Fruit fly (Drosophila melanogaster): ENCODE measurements around the gene CG14933.

Gene CG14933

DNA sequence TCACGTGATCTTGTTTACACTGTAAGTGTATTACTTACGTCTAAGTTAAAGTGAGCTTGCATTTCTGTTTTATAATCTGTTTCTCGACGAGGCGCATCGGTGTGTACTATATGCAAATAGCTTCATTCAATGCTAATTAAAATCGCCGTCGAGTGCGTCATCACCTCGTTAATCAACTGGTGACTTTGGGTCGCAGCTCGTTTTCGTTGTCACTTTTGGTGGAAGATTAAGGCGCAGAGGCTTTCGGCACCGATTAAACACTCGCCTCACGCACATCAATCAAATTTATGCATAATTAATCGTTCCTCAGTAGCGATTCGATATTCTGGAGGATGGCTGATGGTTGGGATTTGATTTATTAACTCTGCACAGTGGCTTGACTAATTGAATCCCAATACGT lies 1.6 kb downstream of the CG14933 start:
- TF ChIP-seq ap (GFP tag; IDR thresholded peaks at IDR 0.05): no peak
- TF ChIP-seq Meics (GFP tag; optimal IDR thresholded peaks at IDR 0.05): peak; percentile 40
- no peak for TF ChIP-seq CG11723 (GFP tag; optimal IDR thresholded peaks at IDR 0.05)
- no peak for TF ChIP-seq gsb (GFP tag; IDR thresholded peaks at IDR 0.05)
- no peak for TF ChIP-seq CG1602 (GFP tag; optimal IDR thresholded peaks at IDR 0.05)
- no peak for TF ChIP-seq sim (GFP tag; IDR thresholded peaks at IDR 0.05)
- no peak for TF ChIP-seq CG15073 (GFP tag; optimal IDR thresholded peaks at IDR 0.05)
- no peak for TF ChIP-seq Chrac-16 (GFP tag; optimal IDR thresholded peaks at IDR 0.05)
- TF ChIP-seq abd-A (tag; optimal IDR thresholded peaks at IDR 0.05): no peak
- no peak for TF ChIP-seq HLH3B (GFP tag; IDR thresholded peaks at IDR 0.05)
- peak; percentile 60 for TF ChIP-seq lab (GFP tag; optimal IDR thresholded peaks at IDR 0.05)
- TF ChIP-seq bigmax (GFP tag; optimal IDR thresholded peaks at IDR 0.05): no peak
- TF ChIP-seq CG34376 (GFP tag; optimal IDR thresholded peaks at IDR 0.05): no peak
- no peak for TF ChIP-seq Hsf (GFP tag; optimal IDR thresholded peaks at IDR 0.05)
- TF ChIP-seq Dll (GFP tag; IDR thresholded peaks at IDR 0.05; ENCODE audit: partially characterized antibody): no peak
- no peak for TF ChIP-seq so (GFP tag; IDR thresholded peaks at IDR 0.05)
- TF ChIP-seq mld (GFP tag; IDR thresholded peaks at IDR 0.05; ENCODE audit: partially characterized antibody): no peak
- TF ChIP-seq Med (GFP tag): peak; percentile 12
- TF ChIP-seq Atf3 (GFP tag; optimal IDR thresholded peaks at IDR 0.05): no peak
- TF ChIP-seq CG17361 (GFP tag; IDR thresholded peaks at IDR 0.05): no peak

DNA sequence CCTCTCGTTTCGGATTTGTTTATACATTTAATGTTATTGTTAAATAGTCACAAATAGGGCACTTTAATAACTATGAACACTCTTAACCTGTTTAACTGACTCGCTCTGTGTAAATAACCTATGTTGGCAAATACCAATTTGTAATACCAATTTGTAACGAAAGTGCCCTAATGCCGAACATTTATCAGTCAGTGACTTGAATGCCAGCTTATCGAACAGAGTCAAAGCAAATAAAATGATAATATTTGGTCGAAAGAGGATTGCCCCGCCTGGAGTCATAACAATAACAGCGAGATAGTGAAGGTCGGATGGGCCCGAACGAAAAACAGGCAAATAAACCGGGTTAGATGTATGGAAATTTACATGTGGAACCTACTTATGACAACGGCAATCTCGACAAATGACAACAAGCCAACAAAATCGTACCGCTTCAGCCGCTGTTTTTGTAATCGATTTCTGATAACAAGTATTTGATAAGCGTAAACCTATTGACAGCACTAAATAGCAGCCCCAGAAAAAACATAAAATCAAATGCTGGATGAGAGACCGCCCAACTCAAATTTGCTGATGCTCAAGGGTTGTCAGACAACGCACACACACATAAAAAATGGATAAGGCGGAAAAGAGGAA lies 2.6 kb downstream of the CG14933 start:
- TF ChIP-seq CG12942 (GFP tag; optimal IDR thresholded peaks at IDR 0.05): no peak
- TF ChIP-seq lola (GFP tag; optimal IDR thresholded peaks at IDR 0.05): no peak
- TF ChIP-seq onecut (GFP tag; IDR thresholded peaks at IDR 0.05): no peak
- peak; percentile 38 for TF ChIP-seq caup (GFP tag; optimal IDR thresholded peaks at IDR 0.05; ENCODE audit: severe bottlenecking)
- TF ChIP-seq CG9437 (GFP tag; optimal IDR thresholded peaks at IDR 0.05): no peak
- TF ChIP-seq Abd-B (GFP tag; optimal IDR thresholded peaks at IDR 0.05): no peak
- TF ChIP-seq ewg (GFP tag; optimal IDR thresholded peaks at IDR 0.05): no peak
- no peak for TF ChIP-seq Poxn (GFP tag; IDR thresholded peaks at IDR 0.05)
- no peak for TF ChIP-seq CG13775 (GFP tag; optimal IDR thresholded peaks at IDR 0.05)
- no peak for TF ChIP-seq CG32767 (GFP tag; IDR thresholded peaks at IDR 0.05)
- no peak for TF ChIP-seq her (GFP tag; optimal IDR thresholded peaks at IDR 0.05)
- peak; percentile 27 for TF ChIP-seq Fer1 (GFP tag; optimal IDR thresholded peaks at IDR 0.05)
- TF ChIP-seq CG6254 (GFP tag; optimal IDR thresholded peaks at IDR 0.05): no peak
- TF ChIP-seq otp (GFP tag; IDR thresholded peaks at IDR 0.05): no peak
- TF ChIP-seq CG4404 (GFP tag; IDR thresholded peaks at IDR 0.05): no peak
- no peak for TF ChIP-seq CG16813 (GFP tag; IDR thresholded peaks at IDR 0.05; ENCODE audit: partially characterized antibody)
- TF ChIP-seq CG7987 (GFP tag; optimal IDR thresholded peaks at IDR 0.05): peak; percentile 33
- no peak for TF ChIP-seq CG12104 (GFP tag; optimal IDR thresholded peaks at IDR 0.05)
- no peak for TF ChIP-seq tgo (GFP tag; IDR thresholded peaks at IDR 0.05)
- TF ChIP-seq CG3065 (GFP tag; optimal IDR thresholded peaks at IDR 0.05): no peak
- no peak for TF ChIP-seq H15 (GFP tag; IDR thresholded peaks at IDR 0.05)
- TF ChIP-seq CG11247 (GFP tag; IDR thresholded peaks at IDR 0.05): no peak
- no peak for TF ChIP-seq zfh1 (GFP tag; IDR thresholded peaks at IDR 0.05)
- no peak for TF ChIP-seq cwo (GFP tag; optimal IDR thresholded peaks at IDR 0.05)
- no peak for TF ChIP-seq CG6689 (GFP tag; IDR thresholded peaks at IDR 0.05)
- peak; percentile 41 for TF ChIP-seq CG34376 (GFP tag; optimal IDR thresholded peaks at IDR 0.05)
- no peak for TF ChIP-seq Bdp1 (GFP tag; optimal IDR thresholded peaks at IDR 0.05)
- TF ChIP-seq CG8944 (GFP tag; optimal IDR thresholded peaks at IDR 0.05): no peak
- no peak for TF ChIP-seq CG3847 (GFP tag; IDR thresholded peaks at IDR 0.05)
- TF ChIP-seq YL-1 (GFP tag; optimal IDR thresholded peaks at IDR 0.05): no peak
- TF ChIP-seq ATbp (GFP tag; optimal IDR thresholded peaks at IDR 0.05): peak; percentile 46
